Worm (Caenorhabditis elegans) whole organism, mixed stage, embryonic: ENCODE data around the gene parp-2.

ENCODE experiments used
- M03D4.4 ChIP-seq: sonication (generic microtip); optimal IDR thresholded peaks from 2 replicates; lab custom pipeline; 2017; ENCODE audit warnings: mild to moderate bottlenecking, missing genetic modification characterization, missing compliant biosample characterization
- bed-3 ChIP-seq: fragments of 200-800 bp; sonication (Bioruptor generic); optimal IDR thresholded peaks from 3 replicates; lab custom pipeline; 2018; ENCODE audit warnings: mild to moderate bottlenecking, missing genetic modification characterization, moderate library complexity, missing compliant biosample characterization
- blmp-1 ChIP-seq: fragments of 150-350 bp; optimal IDR thresholded peaks from 2 replicates; lab custom pipeline; 2014; ENCODE audit warnings: missing biosample characterization, missing genetic modification characterization
- ceh-43 ChIP-seq: fragments of 200-800 bp; sonication (Bioruptor generic); optimal IDR thresholded peaks from 2 replicates; lab custom pipeline; 2018; ENCODE audit warnings: mild to moderate bottlenecking, missing genetic modification characterization, moderate library complexity, missing compliant biosample characterization
- ces-1 ChIP-seq: fragments of 150-350 bp; optimal IDR thresholded peaks from 2 replicates; lab custom pipeline; 2014; ENCODE audit warnings: missing biosample characterization, missing genetic modification reagents, missing genetic modification characterization
- cnd-1 ChIP-seq: fragments of 200-800 bp; sonication (Bioruptor generic); optimal IDR thresholded peaks from 2 replicates; lab custom pipeline; 2018; ENCODE audit warnings: mild to moderate bottlenecking, missing genetic modification characterization, missing compliant biosample characterization
- drap-1 ChIP-seq: fragments of 200-800 bp; sonication (Bioruptor generic); optimal IDR thresholded peaks from 3 replicates; lab custom pipeline; 2018; ENCODE audit warnings: mild to moderate bottlenecking, missing genetic modification characterization, missing compliant biosample characterization
- elt-1 ChIP-seq: sonication (generic microtip); optimal IDR thresholded peaks from 2 replicates; lab custom pipeline; 2017; ENCODE audit warnings: missing genetic modification characterization, mild to moderate bottlenecking, missing compliant biosample characterization, antibody characterized with exemption, moderate library complexity, borderline replicate concordance; ENCODE audit not compliant: insufficient read depth
- elt-3 ChIP-seq: fragments of 150-350 bp; optimal IDR thresholded peaks from 2 replicates; lab custom pipeline; 2014; ENCODE audit warnings: missing biosample characterization, missing genetic modification characterization
- flh-1 ChIP-seq: fragments of 200-800 bp; sonication (Bioruptor generic); optimal IDR thresholded peaks from 2 replicates; lab custom pipeline; 2018; ENCODE audit warnings: mild to moderate bottlenecking, missing genetic modification characterization, moderate library complexity, missing compliant biosample characterization
- ham-2 ChIP-seq: fragments of 200-800 bp; sonication (Bioruptor generic); optimal IDR thresholded peaks from 2 replicates; lab custom pipeline; 2018; ENCODE audit warnings: mild to moderate bottlenecking, missing genetic modification characterization, missing compliant biosample characterization
- hlh-1 ChIP-seq: fragments of 150-350 bp; optimal IDR thresholded peaks from 2 replicates; lab custom pipeline; 2014; ENCODE audit warnings: missing biosample characterization, missing genetic modification reagents, missing genetic modification characterization
- lin-13 ChIP-seq: fragments of 150-350 bp; optimal IDR thresholded peaks from 2 replicates; lab custom pipeline; 2014; ENCODE audit warnings: missing biosample characterization, missing genetic modification characterization
- lin-32 ChIP-seq: fragments of 200-800 bp; sonication (Bioruptor generic); optimal IDR thresholded peaks from 2 replicates; lab custom pipeline; 2018; ENCODE audit warnings: mild to moderate bottlenecking, missing genetic modification characterization, missing compliant biosample characterization
- lsy-2 ChIP-seq: fragments of 150-350 bp; optimal IDR thresholded peaks from 2 replicates; lab custom pipeline; 2014; ENCODE audit warnings: missing biosample characterization, missing genetic modification characterization
- mab-5 ChIP-seq: fragments of 150-350 bp; optimal IDR thresholded peaks from 2 replicates; lab custom pipeline; 2014; ENCODE audit warnings: missing biosample characterization, missing genetic modification characterization
- mep-1 ChIP-seq: fragments of 150-350 bp; optimal IDR thresholded peaks from 2 replicates; lab custom pipeline; 2017; ENCODE audit warnings: missing biosample characterization, missing genetic modification reagents, missing genetic modification characterization, inconsistent platforms
- nhr-12 ChIP-seq: fragments of 150-350 bp; optimal IDR thresholded peaks from 2 replicates; lab custom pipeline; 2014; ENCODE audit warnings: missing biosample characterization, missing genetic modification characterization
- nhr-2 ChIP-seq: fragments of 150-350 bp; optimal IDR thresholded peaks from 2 replicates; lab custom pipeline; 2014; ENCODE audit warnings: missing biosample characterization, missing genetic modification characterization
- nhr-237 ChIP-seq: fragments of 150-350 bp; optimal IDR thresholded peaks from 2 replicates; lab custom pipeline; 2014; ENCODE audit warnings: missing biosample characterization, missing genetic modification characterization
- nhr-28 ChIP-seq: fragments of 150-350 bp; optimal IDR thresholded peaks from 2 replicates; lab custom pipeline; 2014; ENCODE audit warnings: missing biosample characterization, missing genetic modification characterization
- pha-4 ChIP-seq: fragments of 150-350 bp; optimal IDR thresholded peaks from 2 replicates; lab custom pipeline; 2018; ENCODE audit warnings: missing biosample characterization, missing genetic modification reagents, missing genetic modification characterization
- sem-2 ChIP-seq: fragments of 200-800 bp; sonication (Bioruptor generic); optimal IDR thresholded peaks from 2 replicates; lab custom pipeline; 2018; ENCODE audit warnings: mild to moderate bottlenecking, missing genetic modification characterization, missing compliant biosample characterization
- sptf-1 ChIP-seq: sonication (generic microtip); optimal IDR thresholded peaks from 2 replicates; lab custom pipeline; 2017; ENCODE audit warnings: mild to moderate bottlenecking, missing genetic modification characterization, moderate library complexity, missing compliant biosample characterization
- tbx-8 ChIP-seq: fragments of 200-800 bp; sonication (Bioruptor generic); optimal IDR thresholded peaks from 2 replicates; lab custom pipeline; 2018; ENCODE audit warnings: mild to moderate bottlenecking, missing genetic modification characterization, moderate library complexity, missing compliant biosample characterization
- unc-120 ChIP-seq: sonication (generic microtip); optimal IDR thresholded peaks from 2 replicates; lab custom pipeline; 2017; ENCODE audit warnings: missing genetic modification characterization, missing compliant biosample characterization; ENCODE audit not compliant: poor library complexity, severe bottlenecking
- unc-62 ChIP-seq: fragments of 150-350 bp; optimal IDR thresholded peaks from 2 replicates; lab custom pipeline; 2014; ENCODE audit warnings: missing biosample characterization, missing genetic modification reagents, missing genetic modification characterization
- zip-8 ChIP-seq: fragments of 150-350 bp; optimal IDR thresholded peaks from 2 replicates; lab custom pipeline; 2014; ENCODE audit warnings: missing biosample characterization, missing genetic modification characterization
- ztf-11 ChIP-seq: fragments of 150-350 bp; optimal IDR thresholded peaks from 2 replicates; lab custom pipeline; 2014; ENCODE audit warnings: missing biosample characterization, missing genetic modification characterization

parp-2 gene

DNA sequence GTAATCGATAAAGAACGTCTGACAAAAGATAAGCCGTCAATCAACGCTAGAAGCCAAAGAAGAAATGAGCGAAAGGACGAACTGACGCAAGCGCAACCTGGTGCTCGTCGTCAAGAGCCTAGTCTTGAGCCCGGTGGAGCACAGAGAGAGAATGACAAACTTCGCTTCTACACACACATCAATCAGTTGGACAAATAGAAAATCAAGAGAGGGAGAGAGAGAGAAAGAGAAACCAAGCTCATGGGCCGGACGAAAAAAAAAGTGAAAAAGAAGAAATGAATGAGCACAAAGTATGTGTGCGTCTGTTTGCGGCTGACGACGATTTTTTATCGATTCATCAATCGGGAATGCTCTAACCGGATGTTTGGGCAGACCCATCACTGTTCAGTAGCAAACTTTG is 28.3 kb downstream of the parp-2 start:
- peak; percentile 39 for TF ChIP-seq unc-120 (tag; lab: Kevin White, UChicago)
- no peak for TF ChIP-seq nhr-2
- TF ChIP-seq hlh-1 (tag; lab: Kevin White, UChicago) = peak; percentile 67
- peak; percentile 90 for TF ChIP-seq unc-62

DNA sequence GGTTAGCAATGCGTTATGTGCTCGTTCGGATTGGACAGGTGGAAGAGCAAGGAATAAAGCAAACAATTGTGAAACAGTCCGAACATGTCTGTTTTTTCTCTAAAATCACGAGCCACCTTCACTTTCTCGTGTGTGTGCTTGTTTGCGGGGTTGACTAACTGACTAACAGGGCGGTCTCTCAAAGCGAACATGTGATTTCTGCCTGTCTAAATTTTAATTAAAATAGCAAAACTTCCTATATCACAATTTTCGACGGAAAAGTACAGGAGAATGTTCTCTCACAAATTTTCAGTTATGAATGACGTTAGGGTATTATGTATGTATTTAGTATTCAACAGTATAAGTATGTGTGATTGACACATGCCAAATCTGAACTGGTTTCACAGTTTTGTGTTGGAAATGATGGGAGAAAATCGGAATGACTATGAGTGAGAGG is 29.1 kb downstream of the parp-2 start:
- TF ChIP-seq ham-2 (no peak), drap-1 (GFP tag; lab: Kevin White, UChicago) (no peak), cnd-1 (tag; lab: Kevin White, UChicago) (no peak), sem-2 (GFP tag; lab: Kevin White, UChicago) (no peak), mab-5 (tag; lab: Kevin White, UChicago) (no peak), bed-3 (GFP tag; lab: Kevin White, UChicago) (no peak), nhr-237 (no peak), unc-120 (tag; lab: Kevin White, UChicago) (no peak)
- TF ChIP-seq, all 35 proteins: peak for 0

DNA sequence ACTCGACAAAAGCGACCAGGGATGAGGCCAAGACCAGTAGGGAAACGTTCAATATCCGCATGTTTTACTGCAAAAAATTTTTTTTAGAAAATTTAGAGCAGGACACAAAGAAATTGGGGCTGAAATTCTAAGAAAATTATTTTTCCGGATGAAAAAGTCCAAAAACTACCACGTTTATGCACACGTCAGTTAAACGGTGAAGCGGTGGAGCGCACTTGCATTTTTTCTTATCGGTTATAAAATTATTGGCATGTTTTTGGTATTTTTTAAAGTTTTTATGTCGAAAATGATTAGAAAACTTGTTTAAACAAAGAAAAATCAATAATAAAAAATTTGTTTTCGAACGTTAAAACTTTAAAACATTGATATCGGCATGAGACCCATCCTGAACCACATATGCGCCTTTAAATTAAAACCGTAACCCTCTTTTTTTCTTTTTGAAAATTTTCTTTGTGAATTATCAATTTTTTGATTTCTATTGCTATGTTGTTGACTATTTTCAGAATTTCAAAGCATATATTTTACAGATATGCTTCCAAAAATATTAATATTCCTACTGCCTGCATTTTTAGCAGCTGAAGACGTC is 31.4 kb downstream of the parp-2 start, which contains the start of the genes dnj-20 and ZK1307.8:
Gene dnj-20, minus strand, starts transcription at position 67 of the 586 bp plus-strand sequence.
Gene ZK1307.8, plus strand, starts transcription at position 504 of the 586 bp plus-strand sequence.
- TF ChIP-seq cnd-1 (tag; lab: Kevin White, UChicago) = no peak
- peak; percentile 8 for TF ChIP-seq mep-1
- no peak for TF ChIP-seq pha-4 (tag; lab: Kevin White, UChicago)
- peak; percentile 10 for TF ChIP-seq ces-1
- TF ChIP-seq unc-62 = no peak
- TF ChIP-seq nhr-28 (tag; lab: Kevin White, UChicago) = no peak
- TF ChIP-seq, all 35 proteins: peak for 2

DNA sequence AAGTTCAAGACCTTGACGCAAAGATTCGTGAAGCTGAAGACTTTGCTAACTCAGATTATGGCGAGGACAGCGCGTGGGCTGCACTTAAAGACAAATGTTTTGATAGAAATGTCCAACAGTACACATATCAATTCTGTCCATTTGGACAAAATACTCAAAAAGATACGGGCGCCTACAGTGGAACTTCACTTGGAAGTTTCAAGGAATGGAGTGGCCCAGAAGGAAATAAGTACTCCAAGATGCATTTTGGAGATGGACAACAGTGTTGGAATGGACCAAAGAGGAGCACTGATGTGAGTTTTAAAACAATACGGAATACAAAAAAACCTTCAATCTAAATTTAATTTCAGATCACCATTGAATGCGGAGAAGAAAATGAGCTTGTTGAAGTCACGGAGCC is 33.1 kb downstream of the parp-2 start:
- TF ChIP-seq lin-32 = no peak
- no peak for TF ChIP-seq pha-4 (tag; lab: Kevin White, UChicago)
- no peak for TF ChIP-seq nhr-12 (tag; lab: Kevin White, UChicago)

DNA sequence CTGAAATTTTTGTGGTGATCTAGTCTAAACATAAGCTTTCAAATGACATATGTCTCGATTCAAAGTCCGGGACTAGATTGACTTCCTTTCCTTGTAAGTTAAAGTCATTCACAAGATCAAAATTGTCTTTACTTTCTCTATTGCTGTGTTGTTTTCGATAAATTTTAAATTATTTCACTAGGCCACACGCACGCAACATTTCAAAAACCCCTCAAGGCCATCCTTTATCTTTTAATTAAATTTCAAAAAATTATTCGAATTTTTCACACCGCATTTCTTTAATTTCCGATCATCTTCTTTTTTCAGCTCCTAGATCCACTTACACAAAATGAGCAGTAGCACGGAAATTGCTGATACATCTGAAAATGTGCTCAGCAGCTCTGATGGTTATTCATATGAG is 43.5 kb downstream of the parp-2 start, which contains the start of gene ZK1307.7:
Gene ZK1307.7, plus strand, starts transcription at position 301 of the 400 bp plus-strand sequence.
- TF ChIP-seq zip-8 (no peak), elt-3 (no peak), elt-1 (no peak), lsy-2 (tag; lab: Kevin White, UChicago) (no peak), M03D4.4 (tag; lab: Kevin White, UChicago) (no peak), ztf-11 (tag; lab: Kevin White, UChicago) (no peak), bed-3 (GFP tag; lab: Kevin White, UChicago) (no peak), sem-2 (GFP tag; lab: Kevin White, UChicago) (no peak), ceh-43 (GFP tag; lab: Kevin White, UChicago) (no peak), unc-120 (tag; lab: Kevin White, UChicago) (no peak), flh-1 (no peak), lin-13 (no peak), unc-62 (no peak), pha-4 (tag; lab: Kevin White, UChicago) (no peak), mab-5 (tag; lab: Kevin White, UChicago) (no peak), drap-1 (GFP tag; lab: Kevin White, UChicago) (no peak), blmp-1 (no peak), nhr-12 (tag; lab: Kevin White, UChicago) (no peak), tbx-8 (GFP tag; lab: Kevin White, UChicago) (no peak)

DNA sequence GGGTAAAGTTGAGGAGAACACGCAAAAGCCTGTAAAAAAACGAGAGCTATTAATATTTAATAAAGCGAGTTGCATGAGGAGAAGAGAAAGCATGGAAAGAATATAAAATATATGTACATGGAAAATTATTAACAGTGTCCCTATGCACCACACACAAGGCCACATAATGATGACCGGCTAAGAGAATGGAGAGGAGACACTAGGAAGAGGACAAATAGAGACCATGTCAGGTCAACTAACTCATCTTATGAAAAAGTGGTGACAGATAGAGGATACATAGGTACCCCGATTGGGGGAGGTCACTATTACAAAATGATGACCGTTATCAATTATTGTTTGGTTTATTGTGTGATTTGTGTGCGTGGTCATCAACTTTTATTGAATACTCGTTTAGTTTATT is 51.6 kb downstream of the parp-2 start, which contains the start of gene fzr-1:
Gene fzr-1, minus strand, starts transcription at position 29 of the 400 bp plus-strand sequence.
- TF ChIP-seq sptf-1 (tag; lab: Kevin White, UChicago) (no peak), nhr-2 (peak; percentile 94)
